Fruit fly (Drosophila melanogaster) Kc167 (cell line): ENCODE data around the gene CG13737.

Source experiments
- Myc ChIP-seq: fragments of >200 bp; optimal IDR thresholded peaks from 2 replicates; lab custom pipeline; 2017; ENCODE audit warnings: missing external identifiers
- h ChIP-seq: fragments of >200 bp; optimal IDR thresholded peaks from 3 replicates; lab custom pipeline; 2018; ENCODE audit warnings: missing external identifiers
- psq ChIP-seq: fragments of >200 bp; optimal IDR thresholded peaks from 2 replicates; lab custom pipeline; 2017; ENCODE audit warnings: missing external identifiers
- ttk ChIP-seq: sonication (Bioruptor generic); optimal IDR thresholded peaks from 2 replicates; lab custom pipeline; 2017; ENCODE audit warnings: missing external identifiers

- no peak for TF ChIP-seq h (lab: Kevin White, UChicago)
- no peak for TF ChIP-seq ttk (lab: Kevin White, UChicago)
- no peak for TF ChIP-seq psq (lab: Kevin White, UChicago)
- TF ChIP-seq Myc (lab: Kevin White, UChicago) = no peak
Measured at dm6 chr3L:13900635-13901034, 21.8 kb downstream of the CG13737 start.
